Fruit fly (Drosophila melanogaster): ENCODE data around the gene BtbVII.
A peak's percentile ranks its signal among the peaks of the same experiment; 100 is the strongest.

Gene BtbVII

DNA sequence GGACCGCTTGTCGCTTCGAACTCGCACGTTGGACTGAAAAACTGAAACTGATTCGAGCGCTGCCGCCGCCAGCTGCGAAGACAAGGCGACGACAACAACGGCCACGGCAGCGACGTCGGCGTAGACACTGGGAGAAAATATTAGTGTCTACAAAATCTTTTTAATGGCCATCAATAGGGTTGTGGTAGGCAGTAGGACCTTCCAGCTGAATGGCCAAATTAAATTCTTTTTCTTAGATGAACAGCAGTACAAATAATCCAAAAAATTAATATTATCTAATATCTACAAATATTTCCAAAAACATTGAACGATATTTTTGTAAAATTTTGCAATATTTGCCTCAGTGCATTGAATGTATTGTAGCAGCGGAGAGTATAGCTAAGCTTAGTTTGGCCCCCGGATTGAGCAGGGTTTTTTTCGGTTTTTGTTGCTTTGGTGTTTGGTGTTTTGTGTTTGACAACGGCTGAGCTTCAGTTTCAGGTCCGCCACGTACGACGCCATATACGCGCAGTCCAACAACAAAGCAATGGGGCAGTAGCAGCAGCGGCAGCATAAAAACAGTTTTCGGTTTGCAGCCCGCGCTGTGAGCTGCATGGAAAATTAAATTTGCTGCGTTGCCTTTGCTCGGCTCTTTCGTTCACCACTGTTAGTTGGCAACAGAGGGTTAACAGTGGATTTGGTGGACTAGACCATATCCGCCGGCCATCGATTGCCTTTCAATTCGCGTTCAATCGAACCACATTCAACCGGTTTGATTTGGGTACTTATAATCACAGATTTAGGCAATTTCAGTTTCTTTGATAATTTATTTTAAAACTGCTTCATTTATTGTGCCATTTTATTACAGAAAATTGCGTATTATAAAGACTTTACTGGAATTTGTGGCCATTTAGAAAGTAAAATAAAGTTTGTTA, 41.3 kb upstream of the BtbVII start, which contains the start of gene Cht7:
TSS of gene Cht7 (minus strand) at position 51 of the 914 bp plus-strand sequence.
- TF ChIP-seq Snoo (tag; optimal IDR thresholded peaks at IDR 0.05) (peak; percentile 64), CG4496 (GFP tag; IDR thresholded peaks at IDR 0.05) (peak; percentile 90), gl (tag; optimal IDR thresholded peaks at IDR 0.05) (peak; percentile 62), fd96Ca (GFP tag; IDR thresholded peaks at IDR 0.05) (peak; percentile 92), CG8159 (tag; optimal IDR thresholded peaks at IDR 0.05) (peak; percentile 89), Pif1A (GFP tag; optimal IDR thresholded peaks at IDR 0.05) (peak; percentile 89), Pif1B (GFP tag; optimal IDR thresholded peaks at IDR 0.05) (peak; percentile 77), CG12605 (GFP tag; IDR thresholded peaks at IDR 0.05) (peak; percentile 71), Ets98B (GFP tag; IDR thresholded peaks at IDR 0.05) (peak; percentile 89), CG34367 (tag; optimal IDR thresholded peaks at IDR 0.05) (peak; percentile 87), EcR (GFP tag; optimal IDR thresholded peaks at IDR 0.05) (peak; percentile 32), CG13204 (GFP tag; optimal IDR thresholded peaks at IDR 0.05) (peak; percentile 80), CG9948 (tag; optimal IDR thresholded peaks at IDR 0.05) (peak; percentile 73), D1 (tag; optimal IDR thresholded peaks at IDR 0.05) (no peak), CG17806 (tag; optimal IDR thresholded peaks at IDR 0.05) (peak; percentile 86), CG10348 (GFP tag; IDR thresholded peaks at IDR 0.05) (peak; percentile 66), rn (GFP tag; IDR thresholded peaks at IDR 0.05) (peak; percentile 78), CG8301 (tag; optimal IDR thresholded peaks at IDR 0.05) (peak; percentile 81), CG32121 (GFP tag; IDR thresholded peaks at IDR 0.05) (peak; percentile 95), CG14655 (GFP tag; optimal IDR thresholded peaks at IDR 0.05) (peak; percentile 88), CG15710 (tag; optimal IDR thresholded peaks at IDR 0.05) (peak; percentile 91)

DNA sequence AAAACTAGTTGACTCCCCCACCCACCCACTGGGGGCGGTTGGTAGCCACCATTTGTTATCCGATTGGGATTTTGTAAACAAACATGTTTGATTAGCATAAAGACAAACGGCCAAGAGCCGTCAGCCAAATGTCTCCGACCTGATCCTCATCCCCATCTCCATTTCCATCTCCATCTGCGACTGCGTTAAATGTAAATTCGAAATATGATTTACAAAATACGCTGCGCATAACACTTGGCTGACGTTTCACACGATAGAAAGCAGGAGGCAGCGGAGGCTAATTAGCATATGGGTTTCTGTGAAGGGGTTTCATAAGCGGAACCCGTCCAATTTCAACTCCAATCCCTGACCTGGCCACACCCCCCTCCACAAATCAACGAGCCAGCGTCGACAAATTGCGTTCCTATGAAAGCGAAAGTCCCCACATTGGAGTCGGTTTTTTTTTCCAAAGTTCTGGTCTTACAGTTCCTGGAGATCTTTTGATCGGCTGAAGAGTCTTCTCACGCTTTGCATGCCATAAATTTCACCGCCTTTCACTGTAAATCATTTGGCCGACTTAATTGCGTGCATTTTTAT, 40.3 kb upstream of the BtbVII start:
- TF ChIP-seq CG32121 (GFP tag; IDR thresholded peaks at IDR 0.05), result no peak
- TF ChIP-seq CG4496 (GFP tag; IDR thresholded peaks at IDR 0.05), result 0 out of 3 replicates have a peak, but pooled peaks have one; percentile 12
- TF ChIP-seq CG13204 (GFP tag; optimal IDR thresholded peaks at IDR 0.05), result no peak
- TF ChIP-seq CG17806 (tag; optimal IDR thresholded peaks at IDR 0.05), result no peak
- no peak for TF ChIP-seq Pif1A (GFP tag; optimal IDR thresholded peaks at IDR 0.05)
- TF ChIP-seq CG10348 (GFP tag; IDR thresholded peaks at IDR 0.05), result no peak

- TF ChIP-seq EcR (GFP tag; optimal IDR thresholded peaks at IDR 0.05), result peak; percentile 46
- TF ChIP-seq CG12605 (GFP tag; IDR thresholded peaks at IDR 0.05), result no peak
Measured at dm6 chr3L:3108964-3109363, 39.5 kb upstream of the BtbVII start.

- TF ChIP-seq EcR (GFP tag; optimal IDR thresholded peaks at IDR 0.05) (peak; percentile 43), CG15710 (tag; optimal IDR thresholded peaks at IDR 0.05) (peak; percentile 51), Ets98B (GFP tag; IDR thresholded peaks at IDR 0.05) (no peak), Pif1B (GFP tag; optimal IDR thresholded peaks at IDR 0.05) (peak; percentile 24), CG13204 (GFP tag; optimal IDR thresholded peaks at IDR 0.05) (peak; percentile 33), CG9948 (tag; optimal IDR thresholded peaks at IDR 0.05) (peak; percentile 12), CG34367 (tag; optimal IDR thresholded peaks at IDR 0.05) (no peak)
Measured at dm6 chr3L:3109417-3110090, 38.9 kb upstream of the BtbVII start.

DNA sequence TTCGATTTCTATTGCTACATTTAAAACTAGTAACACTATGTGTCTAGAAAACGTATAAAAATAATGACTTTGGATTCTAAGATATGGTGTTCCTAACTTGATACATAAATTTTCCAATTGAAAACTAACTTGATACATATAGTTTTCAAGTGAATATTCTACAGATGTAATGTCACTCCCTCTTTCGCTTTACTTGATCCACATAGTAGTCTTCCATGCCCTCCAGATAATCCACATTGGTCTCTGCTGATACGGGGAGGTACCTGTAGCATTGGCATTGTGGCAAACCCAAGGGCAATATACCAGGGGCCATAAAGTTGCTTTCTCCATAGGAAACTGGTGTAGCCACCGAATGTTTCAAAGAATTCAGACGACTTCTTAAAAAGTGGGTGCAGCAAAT, 37.3 kb upstream of the BtbVII start, which contains the start of gene CG45066:
TSS of gene CG45066 (minus strand) at position 101 of the 400 bp plus-strand sequence.
- TF ChIP-seq CG12605 (GFP tag; IDR thresholded peaks at IDR 0.05) (no peak), Ets98B (GFP tag; IDR thresholded peaks at IDR 0.05) (no peak), gl (tag; optimal IDR thresholded peaks at IDR 0.05) (no peak), CG8159 (tag; optimal IDR thresholded peaks at IDR 0.05) (no peak), Snoo (tag; optimal IDR thresholded peaks at IDR 0.05) (no peak), Pif1B (GFP tag; optimal IDR thresholded peaks at IDR 0.05) (no peak), CG10348 (GFP tag; IDR thresholded peaks at IDR 0.05) (no peak), EcR (GFP tag; optimal IDR thresholded peaks at IDR 0.05) (no peak), fd96Ca (GFP tag; IDR thresholded peaks at IDR 0.05) (no peak), CG17806 (tag; optimal IDR thresholded peaks at IDR 0.05) (no peak), CG34367 (tag; optimal IDR thresholded peaks at IDR 0.05) (no peak), CG4496 (GFP tag; IDR thresholded peaks at IDR 0.05) (no peak), rn (GFP tag; IDR thresholded peaks at IDR 0.05) (no peak), CG8301 (tag; optimal IDR thresholded peaks at IDR 0.05) (no peak), CG13204 (GFP tag; optimal IDR thresholded peaks at IDR 0.05) (no peak), CG9948 (tag; optimal IDR thresholded peaks at IDR 0.05) (no peak), CG32121 (GFP tag; IDR thresholded peaks at IDR 0.05) (no peak)

DNA sequence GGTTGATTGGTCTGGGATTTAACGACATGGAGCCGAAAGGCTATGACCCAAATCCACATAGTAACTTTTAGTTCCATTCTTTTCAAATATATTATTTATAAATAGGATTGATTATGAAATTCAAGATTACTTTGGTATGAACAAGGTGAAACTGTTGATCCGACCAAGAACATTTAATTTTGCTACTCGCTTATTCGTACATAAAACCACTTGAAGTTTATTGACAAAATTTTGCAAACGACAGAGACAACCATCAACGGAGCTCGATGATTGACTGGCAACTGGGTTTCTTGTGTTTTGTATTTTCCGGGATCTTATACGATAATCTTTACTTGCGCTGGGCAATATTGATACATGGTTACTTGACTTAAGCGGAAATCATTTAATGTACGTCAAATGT, 34.1 kb upstream of the BtbVII start, which contains the start of gene CG45067:
TSS of gene CG45067 (minus strand) at position 101 of the 400 bp plus-strand sequence.
- TF ChIP-seq gl (tag; optimal IDR thresholded peaks at IDR 0.05) (no peak), CG12605 (GFP tag; IDR thresholded peaks at IDR 0.05) (no peak), Pif1A (GFP tag; optimal IDR thresholded peaks at IDR 0.05) (no peak), Pif1B (GFP tag; optimal IDR thresholded peaks at IDR 0.05) (no peak), D1 (tag; optimal IDR thresholded peaks at IDR 0.05) (no peak), fd96Ca (GFP tag; IDR thresholded peaks at IDR 0.05) (no peak), EcR (GFP tag; optimal IDR thresholded peaks at IDR 0.05) (no peak), CG17806 (tag; optimal IDR thresholded peaks at IDR 0.05) (no peak), CG32121 (GFP tag; IDR thresholded peaks at IDR 0.05) (no peak), CG4496 (GFP tag; IDR thresholded peaks at IDR 0.05) (no peak), CG9948 (tag; optimal IDR thresholded peaks at IDR 0.05) (no peak), CG34367 (tag; optimal IDR thresholded peaks at IDR 0.05) (no peak), Snoo (tag; optimal IDR thresholded peaks at IDR 0.05) (no peak), rn (GFP tag; IDR thresholded peaks at IDR 0.05) (no peak), CG8159 (tag; optimal IDR thresholded peaks at IDR 0.05) (no peak), CG14655 (GFP tag; optimal IDR thresholded peaks at IDR 0.05) (no peak), CG8301 (tag; optimal IDR thresholded peaks at IDR 0.05) (no peak), Ets98B (GFP tag; IDR thresholded peaks at IDR 0.05) (no peak)
